Worm (Caenorhabditis elegans): ENCODE results near the gene nhr-275.

DNA sequence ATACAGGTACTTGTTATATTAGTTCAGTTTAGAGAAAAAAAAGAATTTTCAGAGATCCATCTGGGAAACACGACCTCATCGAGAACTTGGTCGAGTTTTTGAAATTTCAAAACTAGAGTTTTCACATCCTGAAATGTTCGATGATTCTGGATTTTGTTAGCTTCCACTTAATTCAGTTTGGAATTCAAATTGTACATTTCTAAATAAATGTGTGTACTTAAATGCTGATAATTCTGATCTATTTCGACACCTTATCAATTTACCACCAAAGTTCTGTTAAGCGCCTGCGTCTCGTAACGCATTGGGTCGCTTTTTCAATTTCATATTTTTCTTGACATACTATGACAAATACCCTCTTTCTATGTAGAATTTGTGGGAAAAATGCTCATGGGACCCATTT, 27.7 kb upstream of the nhr-275 start, which contains the start of gene nhr-226:
- no peak for TF ChIP-seq nhr-11 (tag; optimal IDR thresholded peaks at IDR 0.05)
- no peak for TF ChIP-seq jun-1 (tag; optimal IDR thresholded peaks at IDR 0.05)
- no peak for TF ChIP-seq ztf-4 (tag; optimal IDR thresholded peaks at IDR 0.05)
- no peak for TF ChIP-seq ceh-82 (tag; optimal IDR thresholded peaks at IDR 0.05)
- no peak for TF ChIP-seq ceh-28 (tag; optimal IDR thresholded peaks at IDR 0.05)
- no peak for TF ChIP-seq ZK546.5 (tag; optimal IDR thresholded peaks at IDR 0.05)
- TF ChIP-seq nfya-1 (tag; optimal IDR thresholded peaks at IDR 0.05; ENCODE audit: insufficient read depth): no peak
- peak; percentile 44 for TF ChIP-seq elt-2 (tag; optimal IDR thresholded peaks at IDR 0.05)
- TF ChIP-seq nhr-237 (tag; optimal IDR thresholded peaks at IDR 0.05): no peak
- no peak for TF ChIP-seq zag-1 (tag; optimal IDR thresholded peaks at IDR 0.05)
- TF ChIP-seq lin-15B (tag; optimal IDR thresholded peaks at IDR 0.05): no peak
- TF ChIP-seq pha-4 (tag; optimal IDR thresholded peaks at IDR 0.05): no peak
